Worm (Caenorhabditis elegans): ENCODE results near the gene C50E10.1.

- no peak for TF ChIP-seq unc-62 (GFP tag; optimal IDR thresholded peaks at IDR 0.05)
- TF ChIP-seq pha-4 (tag; optimal IDR thresholded peaks at IDR 0.05), result no peak
- TF ChIP-seq M03D4.4 (tag; optimal IDR thresholded peaks at IDR 0.05), result no peak
- TF ChIP-seq nhr-237 (tag; optimal IDR thresholded peaks at IDR 0.05), result no peak
- no peak for TF ChIP-seq nhr-76 (tag; optimal IDR thresholded peaks at IDR 0.05)
These were observed 30.4 kb upstream of the C50E10.1 start, which contains the start of gene sre-54 for ce11 chrII:12332624-12333023.
